Fruit fly (Drosophila melanogaster) whole organism, prepupa: ENCODE results near the gene Ir92a.

Experiments
- Blimp-1 ChIP-seq: fragments of 200-800 bp; sonication (Bioruptor generic); optimal IDR thresholded peaks from 3 replicates; lab custom pipeline; 2017; ENCODE audit warnings: missing biosample characterization, missing genetic modification characterization, mild to moderate bottlenecking, moderate library complexity, missing genetic modification reagents
- CG11902 ChIP-seq: fragments of 200-800 bp; sonication (Bioruptor generic); optimal IDR thresholded peaks from 3 replicates; lab custom pipeline; 2016; ENCODE audit warnings: missing biosample characterization, missing genetic modification characterization
- CG1621 ChIP-seq: fragments of 200-800 bp; sonication (Bioruptor generic); optimal IDR thresholded peaks from 3 replicates; lab custom pipeline; 2018; ENCODE audit warnings: missing biosample characterization, mild to moderate bottlenecking, missing genetic modification characterization
- CG16779 ChIP-seq: fragments of 200-800 bp; sonication (Bioruptor generic); optimal IDR thresholded peaks from 3 replicates; lab custom pipeline; 2017; ENCODE audit warnings: missing biosample characterization, mild to moderate bottlenecking, missing genetic modification characterization
- CG3032 ChIP-seq: fragments of 200-800 bp; optimal IDR thresholded peaks from 2 replicates; lab custom pipeline; 2019; ENCODE audit warnings: missing biosample characterization, mild to moderate bottlenecking, missing genetic modification characterization, moderate library complexity
- CG31627 ChIP-seq: fragments of 200-800 bp; sonication (Bioruptor generic); optimal IDR thresholded peaks from 3 replicates; lab custom pipeline; 2016; ENCODE audit warnings: missing biosample characterization, missing genetic modification characterization
- CG32006 ChIP-seq: fragments of 200-800 bp; sonication (Bioruptor generic); optimal IDR thresholded peaks from 3 replicates; lab custom pipeline; 2017; ENCODE audit warnings: missing biosample characterization, mild to moderate bottlenecking, missing genetic modification characterization
- CG34406 ChIP-seq: fragments of 200-800 bp; sonication (Bioruptor generic); optimal IDR thresholded peaks from 3 replicates; lab custom pipeline; 2016; ENCODE audit warnings: missing biosample characterization, missing genetic modification characterization
- CG3919 ChIP-seq: fragments of 200-800 bp; sonication (Bioruptor generic); optimal IDR thresholded peaks from 3 replicates; lab custom pipeline; 2016; ENCODE audit warnings: missing biosample characterization, missing genetic modification characterization
- CG4318 ChIP-seq: fragments of 200-800 bp; sonication (Bioruptor generic); optimal IDR thresholded peaks from 3 replicates; lab custom pipeline; 2017; ENCODE audit warnings: missing biosample characterization, mild to moderate bottlenecking, missing genetic modification characterization
- CG6163 ChIP-seq: fragments of 200-800 bp; sonication (Bioruptor generic); IDR thresholded peaks from 3 replicates; pipeline ENCODE4 v1.3.6; 2022; ENCODE audit warnings: missing biosample characterization, missing genetic modification characterization
- CG6276 ChIP-seq: fragments of 200-800 bp; sonication (Bioruptor generic); optimal IDR thresholded peaks from 2 replicates; lab custom pipeline; 2017; ENCODE audit warnings: missing biosample characterization, mild to moderate bottlenecking, missing genetic modification characterization
- CG6792 ChIP-seq: fragments of 200-800 bp; sonication (Bioruptor generic); optimal IDR thresholded peaks from 3 replicates; lab custom pipeline; 2016; ENCODE audit warnings: missing biosample characterization, missing genetic modification characterization
- CG6854 ChIP-seq: fragments of 200-800 bp; sonication (Bioruptor generic); optimal IDR thresholded peaks from 2 replicates; lab custom pipeline; 2017; ENCODE audit warnings: missing biosample characterization, mild to moderate bottlenecking, missing genetic modification characterization
- CG8119 ChIP-seq: fragments of 200-800 bp; sonication (Bioruptor generic); IDR thresholded peaks from 3 replicates; pipeline ENCODE4 v1.3.6; 2022; ENCODE audit warnings: missing biosample characterization, missing genetic modification characterization
- CG8632 ChIP-seq: fragments of 200-800 bp; sonication (Bioruptor generic); optimal IDR thresholded peaks from 3 replicates; lab custom pipeline; 2016; ENCODE audit warnings: missing biosample characterization, missing genetic modification characterization
- Eip75B ChIP-seq: fragments of 200-800 bp; sonication (Bioruptor generic); optimal IDR thresholded peaks from 3 replicates; lab custom pipeline; 2016; ENCODE audit warnings: missing biosample characterization, missing genetic modification characterization
- Eip78C ChIP-seq: fragments of 200-800 bp; sonication (Bioruptor generic); peaks from one replicate; lab custom pipeline; 2016; ENCODE audit warnings: missing biosample characterization, missing genetic modification characterization
- Eip93F ChIP-seq: fragments of 200-800 bp; sonication (Bioruptor generic); optimal IDR thresholded peaks from 2 replicates; lab custom pipeline; 2016; ENCODE audit warnings: missing biosample characterization, mild to moderate bottlenecking, missing genetic modification characterization
- Ets21C ChIP-seq: fragments of 200-800 bp; sonication (Bioruptor generic); optimal IDR thresholded peaks from 3 replicates; lab custom pipeline; 2016; ENCODE audit warnings: missing biosample characterization, missing genetic modification characterization
- Ets96B ChIP-seq: fragments of 200-800 bp; optimal IDR thresholded peaks from 2 replicates; lab custom pipeline; 2019; ENCODE audit warnings: missing biosample characterization, mild to moderate bottlenecking, missing genetic modification characterization, moderate library complexity
- Gug ChIP-seq: fragments of 200-800 bp; sonication (Bioruptor generic); IDR thresholded peaks from 2 replicates; pipeline ENCODE4 v1.3.6; 2022; ENCODE audit warnings: missing biosample characterization, missing genetic modification characterization
- Hr38 ChIP-seq: sonication (Bioruptor generic); optimal IDR thresholded peaks from 2 replicates; lab custom pipeline; 2016; ENCODE audit warnings: missing biosample characterization, missing genetic modification characterization
- Hr39 ChIP-seq: fragments of 200-800 bp; sonication (Bioruptor generic); optimal IDR thresholded peaks from 2 replicates; lab custom pipeline; 2016; ENCODE audit warnings: missing biosample characterization, missing genetic modification characterization
- Hr4 ChIP-seq: fragments of 200-800 bp; sonication (Bioruptor generic); optimal IDR thresholded peaks from 3 replicates; lab custom pipeline; 2016; ENCODE audit warnings: missing biosample characterization, missing genetic modification characterization
- Lpt ChIP-seq: fragments of 200-800 bp; sonication (Bioruptor generic); optimal IDR thresholded peaks from 3 replicates; lab custom pipeline; 2016; ENCODE audit warnings: missing biosample characterization, missing genetic modification characterization
- Met ChIP-seq: fragments of 200-800 bp; sonication (Bioruptor generic); optimal IDR thresholded peaks from 3 replicates; lab custom pipeline; 2016; ENCODE audit warnings: missing biosample characterization, missing genetic modification characterization
- OdsH ChIP-seq: fragments of 200-800 bp; sonication (Bioruptor generic); optimal IDR thresholded peaks from 3 replicates; lab custom pipeline; 2016; ENCODE audit warnings: missing biosample characterization, missing genetic modification characterization
- Sox102F ChIP-seq: fragments of 200-800 bp; sonication (Bioruptor generic); optimal IDR thresholded peaks from 2 replicates; lab custom pipeline; 2016; ENCODE audit warnings: missing biosample characterization, mild to moderate bottlenecking, missing genetic modification characterization
- achi ChIP-seq: fragments of 200-800 bp; sonication (Bioruptor generic); optimal IDR thresholded peaks from 3 replicates; lab custom pipeline; 2016; ENCODE audit warnings: missing biosample characterization, missing genetic modification characterization
- acj6 ChIP-seq: fragments of 200-800 bp; sonication (Bioruptor generic); optimal IDR thresholded peaks from 3 replicates; lab custom pipeline; 2016; ENCODE audit warnings: missing biosample characterization, missing genetic modification characterization
- cyc ChIP-seq: fragments of 200-800 bp; sonication (Bioruptor generic); optimal IDR thresholded peaks from 3 replicates; lab custom pipeline; 2016; ENCODE audit warnings: missing biosample characterization, missing genetic modification characterization
- dac ChIP-seq: fragments of 200-800 bp; sonication (Bioruptor generic); optimal IDR thresholded peaks from 2 replicates; lab custom pipeline; 2017; ENCODE audit warnings: missing biosample characterization, mild to moderate bottlenecking, missing genetic modification characterization
- dsx ChIP-seq: fragments of 200-800 bp; optimal IDR thresholded peaks from 3 replicates; lab custom pipeline; 2019; ENCODE audit warnings: missing biosample characterization, mild to moderate bottlenecking, missing genetic modification characterization, moderate library complexity; ENCODE audit not compliant: poor library complexity, severe bottlenecking
- eg ChIP-seq: fragments of 200-800 bp; sonication (Bioruptor generic); IDR thresholded peaks from 3 replicates; pipeline ENCODE4 v1.3.6; 2022; ENCODE audit warnings: missing biosample characterization, missing genetic modification characterization
- esn ChIP-seq: fragments of 200-800 bp; sonication (Bioruptor generic); optimal IDR thresholded peaks from 2 replicates; lab custom pipeline; 2016; ENCODE audit warnings: missing biosample characterization, mild to moderate bottlenecking, missing genetic modification characterization, moderate library complexity
- fd59A ChIP-seq: fragments of 200-800 bp; sonication (Bioruptor generic); optimal IDR thresholded peaks from 2 replicates; lab custom pipeline; 2017; ENCODE audit warnings: missing biosample characterization, mild to moderate bottlenecking, missing genetic modification characterization, missing genetic modification reagents
- fkh ChIP-seq: fragments of 200-800 bp; sonication (Bioruptor generic); optimal IDR thresholded peaks from 3 replicates; lab custom pipeline; 2017; ENCODE audit warnings: missing biosample characterization, mild to moderate bottlenecking, missing genetic modification characterization, moderate library complexity
- lz ChIP-seq: fragments of 200-800 bp; sonication (Bioruptor generic); optimal IDR thresholded peaks from 3 replicates; lab custom pipeline; 2016; ENCODE audit warnings: missing biosample characterization, missing genetic modification characterization
- net ChIP-seq: fragments of 200-800 bp; sonication (Bioruptor generic); optimal IDR thresholded peaks from 3 replicates; lab custom pipeline; 2016; ENCODE audit warnings: missing biosample characterization, missing genetic modification characterization
- pdm3 ChIP-seq: fragments of 200-800 bp; sonication (Bioruptor generic); optimal IDR thresholded peaks from 3 replicates; lab custom pipeline; 2016; ENCODE audit warnings: missing biosample characterization, missing genetic modification characterization
- salr ChIP-seq, 2 experiments: fragments of 200-800 bp; sonication (Bioruptor generic); optimal IDR thresholded peaks; 3 replicates each; lab custom pipeline; 2016 to 2018; ENCODE audit warnings: missing biosample characterization in 2 of 2, missing genetic modification characterization in 2 of 2, mild to moderate bottlenecking in 1 of 2
- ss ChIP-seq, 2 experiments: fragments of 200-800 bp; sonication (Bioruptor generic); optimal IDR thresholded peaks; 2 replicates in 1 of 2; 3 replicates in 1 of 2; lab custom pipeline; 2017 to 2018; ENCODE audit warnings: mild to moderate bottlenecking in 2 of 2, missing biosample characterization in 2 of 2, missing genetic modification characterization in 2 of 2, moderate library complexity in 1 of 2
- svp ChIP-seq: fragments of 200-800 bp; sonication (Bioruptor generic); peaks from one replicate; lab custom pipeline; 2016; ENCODE audit warnings: missing biosample characterization, missing genetic modification characterization
- topi ChIP-seq: fragments of 200-800 bp; sonication (Bioruptor generic); optimal IDR thresholded peaks from 3 replicates; lab custom pipeline; 2016; ENCODE audit warnings: missing biosample characterization, missing genetic modification characterization
- vri ChIP-seq: fragments of 200-800 bp; sonication (Bioruptor generic); optimal IDR thresholded peaks from 3 replicates; lab custom pipeline; 2016; ENCODE audit warnings: missing biosample characterization, mild to moderate bottlenecking, missing genetic modification characterization

Gene Ir92a

dm6 chr3R:20338673-20339072 is at the start of gene Ir92a:
Gene Ir92a, plus strand, starts transcription at chr3R:20338973.
- TF ChIP-seq svp (GFP tag; lab: Kevin White, UChicago) (no peak), CG3032 (tag; lab: Kevin White, UChicago) (no peak), pdm3 (GFP tag; lab: Kevin White, UChicago) (no peak), Ets21C (GFP tag; lab: Kevin White, UChicago) (no peak), Eip93F (GFP tag; lab: Kevin White, UChicago) (no peak), acj6 (no peak), CG8632 (no peak)
- TF ChIP-seq, all 60 proteins: peak for 0

- TF ChIP-seq Met (no peak), vri (GFP tag; lab: Kevin White, UChicago) (no peak), ss (GFP tag; optimal IDR thresholded peaks at IDR 0.05; lab: Kevin White, UChicago) (no peak), CG3919 (GFP tag; lab: Kevin White, UChicago) (no peak), CG16779 (tag; lab: Kevin White, UChicago) (no peak), achi (no peak), CG6276 (GFP tag; lab: Kevin White, UChicago) (no peak), pdm3 (GFP tag; lab: Kevin White, UChicago) (no peak), CG1621 (tag; lab: Kevin White, UChicago) (no peak), salr (GFP tag; optimal IDR thresholded peaks at IDR 0.05; lab: Kevin White, UChicago) (no peak), CG6792 (GFP tag; lab: Kevin White, UChicago) (no peak), Gug (GFP tag; lab: Robert Waterston, UW) (no peak), Eip78C (GFP tag; lab: Kevin White, UChicago) (no peak), CG31627 (no peak), CG6854 (GFP tag; lab: Kevin White, UChicago) (no peak), eg (GFP tag; lab: Robert Waterston, UW) (no peak), esn (GFP tag; lab: Kevin White, UChicago) (no peak), Hr38 (GFP tag; lab: Kevin White, UChicago) (no peak), Hr4 (no peak), dsx (GFP tag; lab: Kevin White, UChicago) (no peak)
Observed at dm6 chr3R:20291106-20291505, 47.7 kb upstream of the Ir92a start.

- TF ChIP-seq cyc (GFP tag; lab: Kevin White, UChicago) (no peak), net (GFP tag; lab: Kevin White, UChicago) (no peak), fd59A (no peak), esn (GFP tag; lab: Kevin White, UChicago) (peak; percentile 28), CG8632 (no peak), Eip93F (GFP tag; lab: Kevin White, UChicago) (no peak), CG11902 (GFP tag; lab: Kevin White, UChicago) (no peak), lz (GFP tag; lab: Kevin White, UChicago) (no peak), CG6854 (GFP tag; lab: Kevin White, UChicago) (no peak), CG16779 (tag; lab: Kevin White, UChicago) (no peak), Eip78C (GFP tag; lab: Kevin White, UChicago) (peak; percentile 86), Eip75B (GFP tag; lab: Kevin White, UChicago) (peak; percentile 6), dac (GFP tag; lab: Kevin White, UChicago) (no peak), Met (peak; percentile 7), CG8119 (no peak), Ets96B (tag; lab: Kevin White, UChicago) (peak; percentile 1), Blimp-1 (no peak), CG3919 (GFP tag; lab: Kevin White, UChicago) (peak; percentile 6), CG31627 (no peak), fkh (GFP tag; lab: Kevin White, UChicago) (no peak), CG32006 (GFP tag; lab: Kevin White, UChicago) (no peak), salr (GFP tag; optimal IDR thresholded peaks at IDR 0.05; lab: Kevin White, UChicago) (no peak), Sox102F (GFP tag; lab: Kevin White, UChicago) (no peak), OdsH (peak; percentile 12), eg (GFP tag; lab: Robert Waterston, UW) (no peak), dsx (GFP tag; lab: Kevin White, UChicago) (no peak), CG4318 (GFP tag; lab: Kevin White, UChicago) (no peak), Hr39 (GFP tag; lab: Kevin White, UChicago) (no peak), CG34406 (no peak), topi (GFP tag; lab: Kevin White, UChicago) (peak; percentile 34), Gug (GFP tag; lab: Robert Waterston, UW) (no peak), vri (GFP tag; lab: Kevin White, UChicago) (no peak), CG6163 (no peak), ss (GFP tag; optimal IDR thresholded peaks at IDR 0.05; lab: Kevin White, UChicago) (no peak), CG3032 (tag; lab: Kevin White, UChicago) (peak; percentile 21), acj6 (peak; percentile 5), pdm3 (GFP tag; lab: Kevin White, UChicago) (peak; percentile 30), Lpt (GFP tag; lab: Kevin White, UChicago) (no peak)
Observed at dm6 chr3R:20291594-20291993, 47.2 kb upstream of the Ir92a start.
